Worm (Caenorhabditis elegans) whole organism, L3 larva: ENCODE results near the gene srh-258.

Experiments
- R02D3.7 ChIP-seq: fragments of 150-350 bp; optimal IDR thresholded peaks from 2 replicates; lab custom pipeline; 2014; ENCODE audit warnings: missing biosample characterization, missing genetic modification characterization
- aly-2 ChIP-seq: fragments of 150-350 bp; optimal IDR thresholded peaks from 2 replicates; lab custom pipeline; 2014; ENCODE audit warnings: missing biosample characterization, missing genetic modification characterization
- ama-1 ChIP-seq: fragments of 150-350 bp; optimal IDR thresholded peaks from 2 replicates; lab custom pipeline; 2018
- ceh-28 ChIP-seq: fragments of 150-350 bp; optimal IDR thresholded peaks from 2 replicates; lab custom pipeline; 2014; ENCODE audit warnings: missing biosample characterization, missing genetic modification reagents, missing genetic modification characterization
- ceh-82 ChIP-seq: fragments of 150-350 bp; optimal IDR thresholded peaks from 2 replicates; lab custom pipeline; 2014; ENCODE audit warnings: missing biosample characterization, missing genetic modification characterization
- eor-1 ChIP-seq, 2 experiments: fragments of 150-350 bp; optimal IDR thresholded peaks; 2 replicates each; lab custom pipeline; 2014 to 2018; ENCODE audit warnings: missing biosample characterization in 2 of 2, missing genetic modification characterization in 2 of 2
- mdl-1 ChIP-seq: fragments of 150-350 bp; optimal IDR thresholded peaks from 2 replicates; lab custom pipeline; 2014; ENCODE audit warnings: missing biosample characterization, missing genetic modification characterization
- nhr-11 ChIP-seq: fragments of 150-350 bp; optimal IDR thresholded peaks from 2 replicates; lab custom pipeline; 2014; ENCODE audit warnings: missing biosample characterization, missing genetic modification characterization
- nhr-25 ChIP-seq: sonication (generic microtip); optimal IDR thresholded peaks from 2 replicates; lab custom pipeline; 2017; ENCODE audit warnings: missing biosample characterization, missing genetic modification characterization
- nhr-67 ChIP-seq: fragments of 150-350 bp; optimal IDR thresholded peaks from 2 replicates; lab custom pipeline; 2014; ENCODE audit warnings: missing biosample characterization, missing genetic modification characterization
- nhr-77 ChIP-seq: fragments of 150-350 bp; optimal IDR thresholded peaks from 2 replicates; lab custom pipeline; 2014; ENCODE audit warnings: missing biosample characterization, missing genetic modification characterization
- tbx-2 ChIP-seq: sonication (generic microtip); optimal IDR thresholded peaks from 2 replicates; lab custom pipeline; 2016; ENCODE audit warnings: mild to moderate bottlenecking, missing genetic modification characterization, missing compliant biosample characterization
- unc-62 ChIP-seq: fragments of 150-350 bp; sonication (generic microtip); optimal IDR thresholded peaks from 4 replicates; lab custom pipeline; 2014; ENCODE audit warnings: missing biosample characterization, missing genetic modification reagents, missing genetic modification characterization

DNA sequence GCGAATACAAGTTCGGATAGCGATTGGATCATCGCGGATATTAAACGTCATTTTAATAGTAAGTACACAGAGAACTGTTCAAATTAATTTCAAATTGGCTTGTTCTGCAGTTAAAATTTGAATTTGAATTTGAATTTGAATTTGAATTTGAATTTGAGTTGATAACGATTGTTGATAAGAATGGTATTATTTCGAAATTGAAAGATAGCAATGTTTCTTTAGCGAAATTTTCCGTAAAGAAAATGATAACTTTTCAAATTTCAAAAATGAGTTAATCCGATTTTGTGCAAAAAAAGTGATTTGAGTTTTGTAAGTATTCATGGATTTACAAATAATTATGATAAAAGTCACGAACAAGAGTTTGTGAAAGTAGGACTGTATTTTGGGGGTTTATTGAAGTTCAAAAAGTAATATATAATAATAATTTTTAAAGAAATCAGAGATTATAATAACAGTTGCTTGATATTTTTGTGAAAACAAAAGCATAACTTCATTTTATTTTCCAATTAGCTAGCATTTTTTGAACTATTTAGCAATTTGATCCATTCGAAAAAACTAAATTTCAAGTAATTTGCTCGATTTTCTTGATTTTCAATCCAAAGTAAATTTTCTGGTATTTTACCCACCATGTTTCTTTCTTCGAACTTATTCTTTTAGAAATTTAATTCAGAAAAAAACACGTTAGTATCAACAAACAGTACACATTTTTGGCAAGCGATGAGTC, 20.6 kb downstream of the srh-258 start, which contains the start of gene Y36E3A.2:
- no peak for TF ChIP-seq R02D3.7 (tag; lab: Kevin White, UChicago)
- no peak for TF ChIP-seq nhr-11 (tag; lab: Kevin White, UChicago)
- TF ChIP-seq nhr-77 (tag; lab: Kevin White, UChicago) = no peak
- no peak for TF ChIP-seq eor-1 (tag; optimal IDR thresholded peaks at IDR 0.05; lab: Kevin White, UChicago)
- no peak for TF ChIP-seq nhr-25
- no peak for TF ChIP-seq nhr-67 (tag; lab: Kevin White, UChicago)
- TF ChIP-seq aly-2 (tag; lab: Kevin White, UChicago) = no peak
- no peak for TF ChIP-seq tbx-2 (tag; lab: Kevin White, UChicago)
- no peak for TF ChIP-seq ama-1 (lab: Kevin White, UChicago)
- TF ChIP-seq ceh-82 (tag; lab: Kevin White, UChicago) = no peak
- no peak for TF ChIP-seq unc-62 (GFP tag; lab: Kevin White, UChicago)
- TF ChIP-seq ceh-28 (tag; lab: Kevin White, UChicago) = no peak
- no peak for TF ChIP-seq mdl-1
